Worm (Caenorhabditis elegans) whole organism, early embryonic: ENCODE data around the gene gpa-6.

Experiments used
- B0310.2 ChIP-seq: sonication (generic microtip); optimal IDR thresholded peaks from 2 replicates; lab custom pipeline; 2016; ENCODE audit warnings: mild to moderate bottlenecking, missing genetic modification characterization, missing compliant biosample characterization
- F13C5.2 ChIP-seq: sonication (generic microtip); optimal IDR thresholded peaks from 2 replicates; lab custom pipeline; 2017; ENCODE audit warnings: mild to moderate bottlenecking, missing genetic modification characterization, inconsistent platforms, missing compliant biosample characterization
- aly-1 ChIP-seq: sonication (generic microtip); optimal IDR thresholded peaks from 2 replicates; lab custom pipeline; 2016; ENCODE audit warnings: missing genetic modification characterization, missing compliant biosample characterization
- ama-1 ChIP-seq: fragments of 150-350 bp; optimal IDR thresholded peaks from 2 replicates; lab custom pipeline; 2014
- ceh-13 ChIP-seq: fragments of 200-800 bp; sonication (Bioruptor generic); optimal IDR thresholded peaks from 2 replicates; lab custom pipeline; 2018; ENCODE audit warnings: mild to moderate bottlenecking, missing genetic modification characterization, missing compliant biosample characterization
- ceh-36 ChIP-seq: sonication (generic microtip); optimal IDR thresholded peaks from 2 replicates; lab custom pipeline; 2016; ENCODE audit warnings: missing genetic modification characterization, inconsistent platforms, missing compliant biosample characterization
- ets-7 ChIP-seq: sonication (generic microtip); optimal IDR thresholded peaks from 2 replicates; lab custom pipeline; 2016; ENCODE audit warnings: missing genotype, missing genetic modification characterization, missing compliant biosample characterization
- flt-1 ChIP-seq: fragments of 200-800 bp; sonication (Bioruptor generic); IDR thresholded peaks from 2 replicates; pipeline ENCODE4 v1.3.6; 2022; ENCODE audit warnings: missing genetic modification characterization, missing compliant biosample characterization
- hmbx-1 ChIP-seq: sonication (generic microtip); optimal IDR thresholded peaks from 2 replicates; lab custom pipeline; 2016; ENCODE audit warnings: mild to moderate bottlenecking, missing genetic modification characterization, missing compliant biosample characterization
- hmg-4 ChIP-seq: fragments of 200-800 bp; sonication (Bioruptor generic); optimal IDR thresholded peaks from 2 replicates; lab custom pipeline; 2018; ENCODE audit warnings: mild to moderate bottlenecking, missing genetic modification characterization, missing compliant biosample characterization
- hnd-1 ChIP-seq: sonication (generic microtip); optimal IDR thresholded peaks from 2 replicates; lab custom pipeline; 2016; ENCODE audit warnings: missing genetic modification characterization, missing compliant biosample characterization
- pes-1 ChIP-seq: fragments of 200-800 bp; sonication (Bioruptor generic); IDR thresholded peaks from 2 replicates; pipeline ENCODE4 v1.3.6; 2022; ENCODE audit warnings: missing genetic modification reagents, missing genetic modification characterization, missing compliant biosample characterization
- scrt-1 ChIP-seq: fragments of 200-800 bp; sonication (Bioruptor generic); IDR thresholded peaks from 2 replicates; pipeline ENCODE4 v1.3.6; 2022; ENCODE audit warnings: missing genetic modification characterization, missing compliant biosample characterization
- sea-1 ChIP-seq: fragments of 200-800 bp; sonication (Bioruptor generic); conservative IDR thresholded peaks from 2 replicates; pipeline ENCODE4 v1.3.6; 2022; ENCODE audit warnings: missing genetic modification characterization, missing compliant biosample characterization
- tbx-11 ChIP-seq: fragments of 200-800 bp; sonication (Bioruptor generic); IDR thresholded peaks from 2 replicates; pipeline ENCODE4 v1.3.6; 2022; ENCODE audit warnings: missing genetic modification characterization, missing compliant biosample characterization
- tbx-37 ChIP-seq: fragments of 200-800 bp; sonication (Bioruptor generic); conservative IDR thresholded peaks from 2 replicates; pipeline ENCODE4 v1.3.6; 2022; ENCODE audit warnings: missing genetic modification reagents, missing genetic modification characterization, missing compliant biosample characterization
- tra-4 ChIP-seq: sonication (generic microtip); optimal IDR thresholded peaks from 2 replicates; lab custom pipeline; 2017; ENCODE audit warnings: missing genetic modification characterization, missing compliant biosample characterization

The gpa-6 gene

ce11 chrX:13221357-13221756 is 30.3 kb downstream of the gpa-6 start, which contains the start of gene asp-4:
asp-4 (minus strand) TSS chrX:13221462.
- no peak for TF ChIP-seq tbx-11 (GFP tag; lab: Robert Waterston, UW)
- no peak for TF ChIP-seq tbx-37 (GFP tag; lab: Robert Waterston, UW)
- TF ChIP-seq flt-1: no peak
- TF ChIP-seq tra-4: no peak
- TF ChIP-seq hmg-4: no peak
- no peak for TF ChIP-seq ceh-36 (tag; lab: Kevin White, UChicago)
- TF ChIP-seq hmbx-1 (tag; lab: Kevin White, UChicago): no peak
- TF ChIP-seq pes-1 (GFP tag; lab: Robert Waterston, UW): no peak
- no peak for TF ChIP-seq hnd-1 (tag; lab: Kevin White, UChicago)
- TF ChIP-seq F13C5.2 (tag; lab: Kevin White, UChicago): no peak
- no peak for TF ChIP-seq ets-7 (tag; lab: Kevin White, UChicago)

ce11 chrX:13223437-13223836 is 32.4 kb downstream of the gpa-6 start, which contains the start of gene skr-20:
skr-20 (minus strand) TSS chrX:13223537.
- no peak for TF ChIP-seq aly-1 (tag; lab: Kevin White, UChicago)
- TF ChIP-seq hmg-4: no peak
- no peak for TF ChIP-seq sea-1 (GFP tag; lab: Robert Waterston, UW)
- TF ChIP-seq scrt-1: no peak
- TF ChIP-seq B0310.2 (tag; lab: Kevin White, UChicago): no peak
- no peak for TF ChIP-seq pes-1 (GFP tag; lab: Robert Waterston, UW)
- no peak for TF ChIP-seq ets-7 (tag; lab: Kevin White, UChicago)

- TF ChIP-seq tbx-11 (GFP tag; lab: Robert Waterston, UW) (no peak), aly-1 (tag; lab: Kevin White, UChicago) (no peak), hmg-4 (no peak), tra-4 (no peak), scrt-1 (no peak), flt-1 (no peak)
These were observed 33.6 kb downstream of the gpa-6 start, which contains the start of gene skr-19 for ce11 chrX:13224608-13225007. skr-19 (minus strand) TSS chrX:13224708.

- no peak for TF ChIP-seq tbx-37 (GFP tag; lab: Robert Waterston, UW)
- TF ChIP-seq ceh-36 (tag; lab: Kevin White, UChicago): peak; percentile 5
- no peak for TF ChIP-seq ets-7 (tag; lab: Kevin White, UChicago)
These were observed 34.3 kb downstream of the gpa-6 start for ce11 chrX:13225111-13225905.

- TF ChIP-seq aly-1 (tag; lab: Kevin White, UChicago): peak; percentile 28
- no peak for TF ChIP-seq pes-1 (GFP tag; lab: Robert Waterston, UW)
- TF ChIP-seq sea-1 (GFP tag; lab: Robert Waterston, UW): 0 out of 2 replicates have a peak, but pooled peaks have one; percentile 27
These were observed 35.6 kb downstream of the gpa-6 start, which contains the start of gene skr-21 for ce11 chrX:13226614-13227096. skr-21 (minus strand) TSS chrX:13226664.

- no peak for TF ChIP-seq flt-1
- TF ChIP-seq tbx-11 (GFP tag; lab: Robert Waterston, UW): no peak
- no peak for TF ChIP-seq hmbx-1 (tag; lab: Kevin White, UChicago)
These were observed 36.8 kb downstream of the gpa-6 start for ce11 chrX:13227778-13228177.

- TF ChIP-seq B0310.2 (tag; lab: Kevin White, UChicago): no peak
- no peak for TF ChIP-seq ceh-36 (tag; lab: Kevin White, UChicago)
- TF ChIP-seq tra-4: no peak
- TF ChIP-seq F13C5.2 (tag; lab: Kevin White, UChicago): no peak
- no peak for TF ChIP-seq aly-1 (tag; lab: Kevin White, UChicago)
- TF ChIP-seq ceh-13: no peak
- TF ChIP-seq scrt-1: no peak
- no peak for TF ChIP-seq pes-1 (GFP tag; lab: Robert Waterston, UW)
- TF ChIP-seq hnd-1 (tag; lab: Kevin White, UChicago): no peak
- no peak for TF ChIP-seq flt-1
- TF ChIP-seq tbx-37 (GFP tag; lab: Robert Waterston, UW): no peak
- TF ChIP-seq ets-7 (tag; lab: Kevin White, UChicago): no peak
- no peak for TF ChIP-seq sea-1 (GFP tag; lab: Robert Waterston, UW)
- TF ChIP-seq tbx-11 (GFP tag; lab: Robert Waterston, UW): no peak
- no peak for TF ChIP-seq hmg-4
- no peak for TF ChIP-seq ama-1 (lab: Kevin White, UChicago)
- TF ChIP-seq hmbx-1 (tag; lab: Kevin White, UChicago): no peak
These were observed 41.2 kb downstream of the gpa-6 start, which contains the start of gene bgnt-1.5 for ce11 chrX:13232259-13232658. bgnt-1.5 (minus strand) TSS chrX:13232359.

- no peak for TF ChIP-seq F13C5.2 (tag; lab: Kevin White, UChicago)
- no peak for TF ChIP-seq aly-1 (tag; lab: Kevin White, UChicago)
- TF ChIP-seq scrt-1: no peak
- no peak for TF ChIP-seq flt-1
- no peak for TF ChIP-seq ets-7 (tag; lab: Kevin White, UChicago)
- TF ChIP-seq B0310.2 (tag; lab: Kevin White, UChicago): no peak
- TF ChIP-seq ceh-36 (tag; lab: Kevin White, UChicago): no peak
- no peak for TF ChIP-seq pes-1 (GFP tag; lab: Robert Waterston, UW)
These were observed 43.9 kb downstream of the gpa-6 start, which contains the start of gene K08H2.2 for ce11 chrX:13234879-13235278. K08H2.2 (minus strand) TSS chrX:13234979.
